Fruit fly (Drosophila melanogaster) whole organism, embryonic: ENCODE measurements around the gene CG10996.

ENCODE experiments used
- Asciz ChIP-seq: fragments of 200-800 bp; sonication (Bioruptor generic); optimal IDR thresholded peaks from 2 replicates; lab custom pipeline; 2017; ENCODE audit warnings: missing biosample characterization, mild to moderate bottlenecking, missing genetic modification characterization, missing genetic modification reagents
- BtbVII ChIP-seq: fragments of 200-800 bp; sonication (Bioruptor generic); optimal IDR thresholded peaks from 3 replicates; lab custom pipeline; 2017; ENCODE audit warnings: missing biosample characterization, mild to moderate bottlenecking, missing genetic modification characterization
- CG10959 ChIP-seq: fragments of 200-800 bp; sonication (Bioruptor generic); IDR thresholded peaks from 2 replicates; pipeline ENCODE4 v1.3.6; 2022; ENCODE audit warnings: missing biosample characterization, missing genetic modification characterization
- CG11456 ChIP-seq: fragments of 200-800 bp; sonication (Bioruptor generic); IDR thresholded peaks from 3 replicates; pipeline ENCODE4 v1.3.6; 2022; ENCODE audit warnings: missing biosample characterization, missing genetic modification characterization
- CG12769 ChIP-seq: fragments of 200-800 bp; sonication (Bioruptor generic); optimal IDR thresholded peaks from 2 replicates; lab custom pipeline; 2019; ENCODE audit warnings: missing biosample characterization, mild to moderate bottlenecking, missing genetic modification characterization, moderate library complexity
- CG13287 ChIP-seq: fragments of 200-800 bp; sonication (Bioruptor generic); IDR thresholded peaks from 2 replicates; pipeline ENCODE4 v1.3.6; 2022; ENCODE audit warnings: missing biosample characterization, missing genetic modification characterization; ENCODE audit not compliant: partially characterized antibody
- CG13624 ChIP-seq: fragments of 200-800 bp; sonication (Bioruptor generic); optimal IDR thresholded peaks from 2 replicates; lab custom pipeline; 2016; ENCODE audit warnings: missing biosample characterization, missing genetic modification characterization
- CG13894 ChIP-seq: fragments of 200-800 bp; sonication (Bioruptor generic); optimal IDR thresholded peaks from 3 replicates; lab custom pipeline; 2018; ENCODE audit warnings: missing biosample characterization, mild to moderate bottlenecking, missing genetic modification characterization, moderate library complexity
- CG14014 ChIP-seq: fragments of 200-800 bp; sonication (Bioruptor generic); IDR thresholded peaks from 2 replicates; pipeline ENCODE4 v1.3.6; 2022; ENCODE audit warnings: missing biosample characterization, missing genetic modification characterization
- CG1602 ChIP-seq: fragments of 200-800 bp; sonication (Bioruptor generic); optimal IDR thresholded peaks from 3 replicates; lab custom pipeline; 2016; ENCODE audit warnings: missing biosample characterization, missing genetic modification characterization
- CG16813 ChIP-seq: fragments of 200-800 bp; sonication (Bioruptor generic); IDR thresholded peaks from 3 replicates; pipeline ENCODE4 v1.3.6; 2022; ENCODE audit warnings: missing biosample characterization, missing genetic modification characterization; ENCODE audit not compliant: partially characterized antibody
- CG17328 ChIP-seq: fragments of 200-800 bp; sonication (Bioruptor generic); IDR thresholded peaks from 2 replicates; pipeline ENCODE4 v1.3.6; 2022; ENCODE audit warnings: missing biosample characterization, missing genetic modification characterization
- CG30403 ChIP-seq: fragments of 200-800 bp; sonication (Bioruptor generic); optimal IDR thresholded peaks from 3 replicates; lab custom pipeline; 2016; ENCODE audit warnings: missing biosample characterization, missing genetic modification characterization
- CG4360 ChIP-seq: fragments of 200-800 bp; sonication (Bioruptor generic); IDR thresholded peaks from 2 replicates; pipeline ENCODE4 v1.3.6; 2022; ENCODE audit warnings: missing biosample characterization, missing genetic modification characterization
- CG4617 ChIP-seq: fragments of 200-800 bp; sonication (Bioruptor generic); optimal IDR thresholded peaks from 3 replicates; lab custom pipeline; 2016; ENCODE audit warnings: missing biosample characterization, missing genetic modification characterization, borderline replicate concordance
- CG5180 ChIP-seq: fragments of 200-800 bp; sonication (Bioruptor generic); optimal IDR thresholded peaks from 3 replicates; lab custom pipeline; 2017; ENCODE audit warnings: missing biosample characterization, missing genetic modification characterization, mild to moderate bottlenecking, moderate library complexity, missing genetic modification reagents
- CG7839 ChIP-seq: fragments of 200-800 bp; sonication (Bioruptor generic); optimal IDR thresholded peaks from 3 replicates; lab custom pipeline; 2018; ENCODE audit warnings: missing biosample characterization, mild to moderate bottlenecking, missing genetic modification characterization, moderate library complexity
- CrebB ChIP-seq: fragments of 200-800 bp; sonication (Bioruptor generic); optimal IDR thresholded peaks from 3 replicates; lab custom pipeline; 2018; ENCODE audit warnings: missing biosample characterization, mild to moderate bottlenecking, missing genetic modification characterization
- Deaf1 ChIP-seq: fragments of 200-800 bp; optimal IDR thresholded peaks from 3 replicates; lab custom pipeline; 2019; ENCODE audit warnings: missing biosample characterization, mild to moderate bottlenecking, missing genetic modification characterization, moderate library complexity
- Dref ChIP-seq: fragments of 200-800 bp; sonication (Bioruptor generic); IDR thresholded peaks from 2 replicates; pipeline ENCODE4 v1.3.6; 2022; ENCODE audit warnings: missing biosample characterization, missing genetic modification characterization
- Eip74EF ChIP-seq, 2 experiments: fragments of 200-800 bp in 1 of 2; fragments of >200 bp in 1 of 2; sonication (Bioruptor generic) in 1 of 2; optimal IDR thresholded peaks; 2 replicates each; lab custom pipeline; 2017 to 2019; ENCODE audit warnings: missing biosample characterization in 2 of 2, missing genetic modification characterization in 2 of 2, mild to moderate bottlenecking in 1 of 2, moderate library complexity in 1 of 2
- Fer2 ChIP-seq: fragments of 200-800 bp; sonication (Bioruptor generic); optimal IDR thresholded peaks from 2 replicates; lab custom pipeline; 2018; ENCODE audit warnings: missing biosample characterization, mild to moderate bottlenecking, missing genetic modification characterization, moderate library complexity
- Hr51 ChIP-seq, 2 experiments: fragments of 200-800 bp; sonication (Bioruptor generic); optimal IDR thresholded peaks; 2 replicates in 1 of 2; 3 replicates in 1 of 2; lab custom pipeline; 2016 to 2018; ENCODE audit warnings: missing biosample characterization in 2 of 2, missing genetic modification characterization in 2 of 2, mild to moderate bottlenecking in 1 of 2, moderate library complexity in 1 of 2
- Sox102F ChIP-seq: fragments of 200-800 bp; sonication (Bioruptor generic); optimal IDR thresholded peaks from 2 replicates; lab custom pipeline; 2018; ENCODE audit warnings: missing biosample characterization, mild to moderate bottlenecking, missing genetic modification characterization, moderate library complexity
- Ssrp ChIP-seq: fragments of 200-800 bp; sonication (Bioruptor generic); optimal IDR thresholded peaks from 2 replicates; lab custom pipeline; 2018; ENCODE audit warnings: missing biosample characterization, mild to moderate bottlenecking, missing genetic modification characterization, moderate library complexity
- abd-A ChIP-seq: fragments of 200-800 bp; sonication (Bioruptor generic); optimal IDR thresholded peaks from 3 replicates; lab custom pipeline; 2019; ENCODE audit warnings: missing biosample characterization, mild to moderate bottlenecking, missing genetic modification characterization, moderate library complexity
- aop ChIP-seq: fragments of 200-800 bp; sonication (Bioruptor generic); IDR thresholded peaks from 2 replicates; pipeline ENCODE4 v1.3.6; 2022; ENCODE audit warnings: missing biosample characterization, missing genetic modification characterization
- bcd ChIP-seq: fragments of 200-800 bp; sonication (Bioruptor generic); optimal IDR thresholded peaks from 2 replicates; lab custom pipeline; 2017; ENCODE audit warnings: missing biosample characterization, mild to moderate bottlenecking, missing genetic modification characterization
- bigmax ChIP-seq: fragments of 200-800 bp; sonication (Bioruptor generic); optimal IDR thresholded peaks from 2 replicates; lab custom pipeline; 2018; ENCODE audit warnings: missing biosample characterization, mild to moderate bottlenecking, missing genetic modification characterization
- caup ChIP-seq: fragments of 200-800 bp; sonication (Bioruptor generic); optimal IDR thresholded peaks from 3 replicates; lab custom pipeline; 2017; ENCODE audit warnings: missing biosample characterization, mild to moderate bottlenecking, missing genetic modification characterization, moderate library complexity; ENCODE audit not compliant: severe bottlenecking
- chinmo ChIP-seq: fragments of 200-800 bp; sonication (Bioruptor generic); IDR thresholded peaks from 4 replicates; pipeline ENCODE4 v1.3.6; 2022; ENCODE audit warnings: missing biosample characterization, missing genetic modification characterization; ENCODE audit not compliant: partially characterized antibody
- ftz-f1 ChIP-seq: fragments of 200-800 bp; sonication (Bioruptor generic); optimal IDR thresholded peaks from 2 replicates; lab custom pipeline; 2016; ENCODE audit warnings: missing biosample characterization, missing genetic modification characterization
- gt ChIP-seq: fragments of 200-800 bp; sonication (Bioruptor generic); IDR thresholded peaks from 2 replicates; pipeline ENCODE4 v1.3.6; 2022; ENCODE audit warnings: missing biosample characterization, missing genetic modification characterization
- lab ChIP-seq: fragments of 200-800 bp; sonication (Bioruptor generic); optimal IDR thresholded peaks from 3 replicates; lab custom pipeline; 2017; ENCODE audit warnings: missing biosample characterization, missing genetic modification characterization, mild to moderate bottlenecking, moderate library complexity, missing genetic modification reagents
- lmd ChIP-seq: fragments of 200-800 bp; sonication (Bioruptor generic); IDR thresholded peaks from 2 replicates; pipeline ENCODE4 v1.3.6; 2022; ENCODE audit warnings: missing biosample characterization, missing genetic modification characterization
- pros ChIP-seq: fragments of 200-800 bp; sonication (Bioruptor generic); optimal IDR thresholded peaks from 3 replicates; lab custom pipeline; 2019; ENCODE audit warnings: missing biosample characterization, mild to moderate bottlenecking, missing genetic modification characterization, moderate library complexity
- psq ChIP-seq: fragments of 200-800 bp; sonication (Bioruptor generic); optimal IDR thresholded peaks from 2 replicates; lab custom pipeline; 2017; ENCODE audit warnings: missing biosample characterization, missing genetic modification characterization
- ro ChIP-seq: fragments of 200-800 bp; sonication (Bioruptor generic); IDR thresholded peaks from 2 replicates; pipeline ENCODE4 v1.3.6; 2022; ENCODE audit warnings: missing biosample characterization, missing genetic modification characterization
- sd ChIP-seq: fragments of 200-800 bp; sonication (Bioruptor generic); optimal IDR thresholded peaks from 3 replicates; lab custom pipeline; 2018; ENCODE audit warnings: missing biosample characterization, mild to moderate bottlenecking, missing genetic modification characterization, moderate library complexity
- sens ChIP-seq: fragments of 200-800 bp; sonication (Bioruptor generic); peaks from one replicate; lab custom pipeline; 2016; ENCODE audit warnings: missing biosample characterization, missing genetic modification characterization
- sqz ChIP-seq: fragments of 200-800 bp; sonication (Bioruptor generic); optimal IDR thresholded peaks from 3 replicates; lab custom pipeline; 2018; ENCODE audit warnings: missing biosample characterization, mild to moderate bottlenecking, missing genetic modification characterization
- stc ChIP-seq: fragments of 200-800 bp; sonication (Bioruptor generic); IDR thresholded peaks from 2 replicates; pipeline ENCODE4 v1.3.6; 2022; ENCODE audit warnings: missing biosample characterization, missing genetic modification characterization
- tio ChIP-seq: fragments of 200-800 bp; sonication (Bioruptor generic); optimal IDR thresholded peaks from 2 replicates; lab custom pipeline; 2017; ENCODE audit warnings: missing biosample characterization, missing genetic modification characterization, inconsistent platforms
- vfl ChIP-seq: fragments of 200-800 bp; sonication (Bioruptor generic); optimal IDR thresholded peaks from 2 replicates; lab custom pipeline; 2016; ENCODE audit warnings: missing biosample characterization, missing genetic modification characterization
- zfh1 ChIP-seq: fragments of 200-800 bp; sonication (Bioruptor generic); IDR thresholded peaks from 3 replicates; pipeline ENCODE4 v1.3.6; 2022; ENCODE audit warnings: missing biosample characterization, missing genetic modification characterization

The CG10996 gene

dm6 chrX:13753775-13754174, 43.7 kb downstream of the CG10996 start:
- peak; percentile 5 for TF ChIP-seq sens (GFP tag; lab: Kevin White, UChicago)
- TF ChIP-seq Deaf1 (tag; lab: Kevin White, UChicago) = no peak
- TF ChIP-seq CG13624 (GFP tag; lab: Kevin White, UChicago) = peak; percentile 1

- TF ChIP-seq CG4360 (GFP tag; lab: Robert Waterston, UW) = peak; percentile 78
- TF ChIP-seq CG7839 (tag; lab: Kevin White, UChicago) = no peak
- TF ChIP-seq stc (GFP tag; lab: Robert Waterston, UW) = no peak
- TF ChIP-seq CG13287 = 0 out of 2 replicates have a peak, but pooled peaks have one; percentile 12
- peak; percentile 72 for TF ChIP-seq psq (GFP tag; lab: Kevin White, UChicago)
- TF ChIP-seq CG13624 (GFP tag; lab: Kevin White, UChicago) = peak; percentile 9
- TF ChIP-seq bigmax (GFP tag; lab: Kevin White, UChicago) = peak; percentile 65
- TF ChIP-seq CG12769 (tag; lab: Kevin White, UChicago) = peak; percentile 3
- peak; percentile 43 for TF ChIP-seq sd (tag; lab: Kevin White, UChicago)
- no peak for TF ChIP-seq ro
- TF ChIP-seq chinmo (GFP tag; lab: Robert Waterston, UW) = 0 out of 4 replicates have a peak, but pooled peaks have one; percentile 71
- TF ChIP-seq Eip74EF (GFP tag; optimal IDR thresholded peaks at IDR 0.05; lab: Kevin White, UChicago) = peak in 1 of 2 experiments; percentile 11
- TF ChIP-seq pros (GFP tag; lab: Kevin White, UChicago) = peak; percentile 47
- peak; percentile 16 for TF ChIP-seq CG13894 (tag; lab: Kevin White, UChicago)
- peak; percentile 45 for TF ChIP-seq sqz (GFP tag; lab: Kevin White, UChicago)
- TF ChIP-seq vfl (GFP tag; lab: Kevin White, UChicago) = no peak
Measured at dm6 chrX:13753101-13753758, 44.2 kb downstream of the CG10996 start.

dm6 chrX:13752543-13753046, 44.8 kb downstream of the CG10996 start:
- TF ChIP-seq lmd (no peak), CG4617 (GFP tag; lab: Kevin White, UChicago) (no peak), CG17328 (GFP tag; lab: Robert Waterston, UW) (no peak), zfh1 (GFP tag; lab: Robert Waterston, UW) (0 out of 3 replicates have a peak, but pooled peaks have one; percentile 9), Asciz (GFP tag; lab: Kevin White, UChicago) (no peak), aop (GFP tag; lab: Robert Waterston, UW) (no peak), CG13624 (GFP tag; lab: Kevin White, UChicago) (peak; percentile 82), ftz-f1 (GFP tag; lab: Kevin White, UChicago) (peak; percentile 50), BtbVII (GFP tag; lab: Kevin White, UChicago) (peak; percentile 32), Sox102F (GFP tag; lab: Kevin White, UChicago) (no peak), CG5180 (GFP tag; lab: Kevin White, UChicago) (no peak), CG10959 (GFP tag; lab: Robert Waterston, UW) (no peak), caup (GFP tag; lab: Kevin White, UChicago) (no peak), CG1602 (no peak), gt (GFP tag; lab: Robert Waterston, UW) (no peak), Fer2 (tag; lab: Kevin White, UChicago) (no peak), Ssrp (tag; lab: Kevin White, UChicago) (no peak), CrebB (tag; lab: Kevin White, UChicago) (no peak), tio (GFP tag; lab: Kevin White, UChicago) (no peak), abd-A (tag; lab: Kevin White, UChicago) (peak; percentile 71), CG16813 (GFP tag; lab: Robert Waterston, UW) (no peak), Dref (GFP tag; lab: Robert Waterston, UW) (no peak), CG11456 (GFP tag; lab: Robert Waterston, UW) (no peak), bcd (no peak), CG14014 (GFP tag; lab: Robert Waterston, UW) (0 out of 2 replicates have a peak, but pooled peaks have one; percentile 25), Hr51 (GFP tag; optimal IDR thresholded peaks at IDR 0.05; lab: Kevin White, UChicago) (peak in 1 of 2 experiments; percentile 0), CG30403 (GFP tag; lab: Kevin White, UChicago) (no peak), lab (GFP tag; lab: Kevin White, UChicago) (peak; percentile 15)
